Worm (Caenorhabditis elegans): ENCODE measurements around the gene clp-6.

ce11 chrIV:1381596-1382274 lies 53.1 kb downstream of the clp-6 start:
- TF ChIP-seq tbx-2 (tag; optimal IDR thresholded peaks at IDR 0.05) (no peak), unc-3 (GFP tag; conservative IDR thresholded peaks at IDR 0.05) (no peak), unc-3 (tag; optimal IDR thresholded peaks at IDR 0.05) (no peak), ceh-9 (tag; optimal IDR thresholded peaks at IDR 0.05) (no peak), pha-2 (tag; optimal IDR thresholded peaks at IDR 0.05) (no peak), ref-2 (tag; optimal IDR thresholded peaks at IDR 0.05) (no peak), ceh-34 (tag; optimal IDR thresholded peaks at IDR 0.05) (no peak), nfya-1 (tag; optimal IDR thresholded peaks at IDR 0.05) (no peak), ceh-2 (tag; optimal IDR thresholded peaks at IDR 0.05) (no peak), dmd-4 (tag; optimal IDR thresholded peaks at IDR 0.05; ENCODE audit: borderline replicate concordance) (no peak), K09A11.1 (tag; optimal IDR thresholded peaks at IDR 0.05; ENCODE audit: insufficient read depth) (no peak), Y22D7AL.16 (tag; optimal IDR thresholded peaks at IDR 0.05) (no peak), tbx-7 (tag; optimal IDR thresholded peaks at IDR 0.05) (no peak), ets-4 (tag; optimal IDR thresholded peaks at IDR 0.05) (no peak)
